Worm (Caenorhabditis elegans) whole organism, L3 larva: Measurements from ENCODE around the gene C11G6.2.

ENCODE experiments used
- R02D3.7 ChIP-seq: fragments of 150-350 bp; optimal IDR thresholded peaks from 2 replicates; lab custom pipeline; 2014; ENCODE audit warnings: missing biosample characterization, missing genetic modification characterization
- ZK546.5 ChIP-seq: sonication (generic microtip); optimal IDR thresholded peaks from 2 replicates; lab custom pipeline; 2017; ENCODE audit warnings: missing biosample characterization, missing genetic modification characterization
- aly-2 ChIP-seq: fragments of 150-350 bp; optimal IDR thresholded peaks from 2 replicates; lab custom pipeline; 2014; ENCODE audit warnings: missing biosample characterization, missing genetic modification characterization
- ama-1 ChIP-seq: fragments of 150-350 bp; optimal IDR thresholded peaks from 2 replicates; lab custom pipeline; 2018
- ceh-16 ChIP-seq: sonication (generic microtip); optimal IDR thresholded peaks from 2 replicates; lab custom pipeline; 2017; ENCODE audit warnings: missing biosample characterization, missing genetic modification characterization
- ceh-28 ChIP-seq: fragments of 150-350 bp; optimal IDR thresholded peaks from 2 replicates; lab custom pipeline; 2014; ENCODE audit warnings: missing biosample characterization, missing genetic modification reagents, missing genetic modification characterization
- ceh-82 ChIP-seq: fragments of 150-350 bp; optimal IDR thresholded peaks from 2 replicates; lab custom pipeline; 2014; ENCODE audit warnings: missing biosample characterization, missing genetic modification characterization
- ceh-9 ChIP-seq: sonication (generic microtip); optimal IDR thresholded peaks from 2 replicates; lab custom pipeline; 2018; ENCODE audit warnings: missing biosample characterization, missing genetic modification characterization
- daf-12 ChIP-seq: fragments of 150-350 bp; optimal IDR thresholded peaks from 2 replicates; lab custom pipeline; 2014; ENCODE audit warnings: missing biosample characterization, missing genetic modification reagents, missing genetic modification characterization
- egl-27 ChIP-seq: sonication (generic microtip); optimal IDR thresholded peaks from 4 replicates; lab custom pipeline; 2017; ENCODE audit warnings: missing biosample characterization, missing genetic modification reagents, missing genetic modification characterization
- egl-5 ChIP-seq: fragments of 150-350 bp; optimal IDR thresholded peaks from 2 replicates; lab custom pipeline; 2017; ENCODE audit warnings: missing biosample characterization, missing genetic modification reagents, missing genetic modification characterization, inconsistent platforms
- elt-1 ChIP-seq: fragments of 150-350 bp; optimal IDR thresholded peaks from 2 replicates; lab custom pipeline; 2014; ENCODE audit warnings: missing biosample characterization, missing genetic modification characterization
- elt-2 ChIP-seq: sonication (generic microtip); optimal IDR thresholded peaks from 2 replicates; lab custom pipeline; 2016; ENCODE audit warnings: missing genetic modification reagents, mild to moderate bottlenecking, missing genetic modification characterization, missing compliant biosample characterization
- elt-3 ChIP-seq, 3 experiments: fragments of 150-350 bp in 1 of 3; sonication (generic microtip) in 2 of 3; optimal IDR thresholded peaks; 2 replicates in 2 of 3; 4 replicates in 1 of 3; lab custom pipeline; 2014 to 2017; ENCODE audit warnings: missing biosample characterization in 3 of 3, missing genetic modification characterization in 3 of 3
- eor-1 ChIP-seq, 2 experiments: fragments of 150-350 bp; optimal IDR thresholded peaks; 2 replicates each; lab custom pipeline; 2014 to 2018; ENCODE audit warnings: missing biosample characterization in 2 of 2, missing genetic modification characterization in 2 of 2
- fkh-10 ChIP-seq: sonication (generic microtip); optimal IDR thresholded peaks from 2 replicates; lab custom pipeline; 2017; ENCODE audit warnings: missing biosample characterization, missing genetic modification reagents, missing genetic modification characterization
- fkh-2 ChIP-seq: fragments of 150-350 bp; optimal IDR thresholded peaks from 2 replicates; lab custom pipeline; 2014; ENCODE audit warnings: missing biosample characterization, missing genetic modification reagents, missing genetic modification characterization
- fos-1 ChIP-seq: fragments of 150-350 bp; optimal IDR thresholded peaks from 2 replicates; lab custom pipeline; 2014; ENCODE audit warnings: missing biosample characterization, missing genetic modification characterization
- hmg-11 ChIP-seq: sonication (generic microtip); optimal IDR thresholded peaks from 2 replicates; lab custom pipeline; 2016; ENCODE audit warnings: missing genetic modification characterization, missing compliant biosample characterization
- jun-1 ChIP-seq: fragments of 150-350 bp; optimal IDR thresholded peaks from 2 replicates; lab custom pipeline; 2014; ENCODE audit warnings: missing biosample characterization, missing genetic modification reagents, missing genetic modification characterization
- lin-15B ChIP-seq: fragments of 150-350 bp; optimal IDR thresholded peaks from 2 replicates; lab custom pipeline; 2014; ENCODE audit warnings: missing biosample characterization, missing genetic modification characterization
- lin-39 ChIP-seq: fragments of 150-350 bp; optimal IDR thresholded peaks from 2 replicates; lab custom pipeline; 2018; ENCODE audit warnings: missing biosample characterization, missing genetic modification reagents, missing genetic modification characterization
- lsy-12 ChIP-seq: sonication (generic microtip); optimal IDR thresholded peaks from 2 replicates; lab custom pipeline; 2016; ENCODE audit warnings: mild to moderate bottlenecking, missing genetic modification characterization, missing compliant biosample characterization
- mdl-1 ChIP-seq: fragments of 150-350 bp; optimal IDR thresholded peaks from 2 replicates; lab custom pipeline; 2014; ENCODE audit warnings: missing biosample characterization, missing genetic modification characterization
- mml-1 ChIP-seq: fragments of 150-350 bp; sonication (generic microtip); optimal IDR thresholded peaks from 3 replicates; lab custom pipeline; 2014; ENCODE audit warnings: missing biosample characterization, missing genetic modification characterization
- nfya-1 ChIP-seq: sonication (generic microtip); optimal IDR thresholded peaks from 2 replicates; lab custom pipeline; 2017; ENCODE audit warnings: missing genetic modification characterization, mild to moderate bottlenecking, missing compliant biosample characterization, antibody characterized with exemption, moderate library complexity; ENCODE audit not compliant: insufficient read depth
- nhr-11 ChIP-seq: fragments of 150-350 bp; optimal IDR thresholded peaks from 2 replicates; lab custom pipeline; 2014; ENCODE audit warnings: missing biosample characterization, missing genetic modification characterization
- nhr-12 ChIP-seq: fragments of 150-350 bp; optimal IDR thresholded peaks from 2 replicates; lab custom pipeline; 2014; ENCODE audit warnings: missing biosample characterization, missing genetic modification characterization
- nhr-23 ChIP-seq: fragments of 150-350 bp; optimal IDR thresholded peaks from 2 replicates; lab custom pipeline; 2014; ENCODE audit warnings: missing biosample characterization, missing genetic modification reagents, missing genetic modification characterization
- nhr-237 ChIP-seq: fragments of 150-350 bp; optimal IDR thresholded peaks from 2 replicates; lab custom pipeline; 2014; ENCODE audit warnings: missing biosample characterization, missing genetic modification characterization
- nhr-25 ChIP-seq: sonication (generic microtip); optimal IDR thresholded peaks from 2 replicates; lab custom pipeline; 2017; ENCODE audit warnings: missing biosample characterization, missing genetic modification characterization
- nhr-28 ChIP-seq: fragments of 150-350 bp; optimal IDR thresholded peaks from 2 replicates; lab custom pipeline; 2014; ENCODE audit warnings: missing biosample characterization, missing genetic modification characterization
- nhr-43 ChIP-seq: sonication (generic microtip); optimal IDR thresholded peaks from 2 replicates; lab custom pipeline; 2016; ENCODE audit warnings: mild to moderate bottlenecking, missing genetic modification characterization, missing compliant biosample characterization; ENCODE audit not compliant: poor library complexity, severe bottlenecking
- nhr-67 ChIP-seq: fragments of 150-350 bp; optimal IDR thresholded peaks from 2 replicates; lab custom pipeline; 2014; ENCODE audit warnings: missing biosample characterization, missing genetic modification characterization
- nhr-76 ChIP-seq: fragments of 150-350 bp; sonication (generic microtip); optimal IDR thresholded peaks from 5 replicates; lab custom pipeline; 2014; ENCODE audit warnings: missing biosample characterization, missing genetic modification characterization
- nhr-77 ChIP-seq: fragments of 150-350 bp; optimal IDR thresholded peaks from 2 replicates; lab custom pipeline; 2014; ENCODE audit warnings: missing biosample characterization, missing genetic modification characterization
- pha-4 ChIP-seq: fragments of 150-350 bp; optimal IDR thresholded peaks from 2 replicates; lab custom pipeline; 2014; ENCODE audit warnings: missing biosample characterization, missing genetic modification reagents, missing genetic modification characterization
- pqm-1 ChIP-seq: fragments of 150-350 bp; optimal IDR thresholded peaks from 2 replicates; lab custom pipeline; 2017; ENCODE audit warnings: missing biosample characterization, missing genetic modification characterization, inconsistent platforms
- sea-2 ChIP-seq: fragments of 150-350 bp; sonication (generic microtip); optimal IDR thresholded peaks from 4 replicates; lab custom pipeline; 2014; ENCODE audit warnings: missing biosample characterization, missing genetic modification reagents, missing genetic modification characterization
- skn-1 ChIP-seq: fragments of 150-350 bp; optimal IDR thresholded peaks from 2 replicates; lab custom pipeline; 2014; ENCODE audit warnings: missing biosample characterization, missing genetic modification characterization
- snpc-4 ChIP-seq: fragments of 150-350 bp; optimal IDR thresholded peaks from 2 replicates; lab custom pipeline; 2014; ENCODE audit warnings: missing biosample characterization, missing genetic modification characterization
- tbx-2 ChIP-seq: sonication (generic microtip); optimal IDR thresholded peaks from 2 replicates; lab custom pipeline; 2016; ENCODE audit warnings: mild to moderate bottlenecking, missing genetic modification characterization, missing compliant biosample characterization
- unc-39 ChIP-seq: sonication (generic microtip); optimal IDR thresholded peaks from 4 replicates; lab custom pipeline; 2017; ENCODE audit warnings: missing biosample characterization, missing genetic modification characterization
- unc-62 ChIP-seq: fragments of 150-350 bp; sonication (generic microtip); optimal IDR thresholded peaks from 4 replicates; lab custom pipeline; 2014; ENCODE audit warnings: missing biosample characterization, missing genetic modification reagents, missing genetic modification characterization
- zag-1 ChIP-seq: fragments of 150-350 bp; optimal IDR thresholded peaks from 2 replicates; lab custom pipeline; 2014; ENCODE audit warnings: missing biosample characterization, missing genetic modification characterization
- ztf-11 ChIP-seq: fragments of 150-350 bp; optimal IDR thresholded peaks from 2 replicates; lab custom pipeline; 2014; ENCODE audit warnings: missing biosample characterization, missing genetic modification characterization
- ztf-4 ChIP-seq: fragments of 150-350 bp; optimal IDR thresholded peaks from 2 replicates; lab custom pipeline; 2014; ENCODE audit warnings: missing biosample characterization, missing genetic modification characterization

C11G6.2 gene

DNA sequence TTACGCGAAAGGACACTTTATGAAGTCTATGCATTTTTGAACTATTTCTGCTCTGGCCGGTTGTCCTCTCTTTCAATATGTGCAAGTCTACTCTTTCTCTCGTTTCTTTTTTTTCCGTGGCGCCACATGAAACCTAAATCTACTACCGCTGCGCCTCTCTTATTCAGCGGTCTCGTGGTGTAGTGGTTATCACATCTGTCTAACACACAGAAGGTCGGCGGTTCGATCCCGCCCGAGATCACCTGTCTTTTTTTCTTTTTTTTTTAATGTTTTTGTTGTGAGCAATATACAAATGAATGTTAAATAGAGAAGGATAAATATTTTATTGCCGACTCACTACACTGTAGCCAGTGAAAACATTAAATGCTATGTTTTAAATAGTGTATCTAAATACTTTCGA, 30.3 kb upstream of the C11G6.2 start:
- TF ChIP-seq tbx-2, result peak; percentile 52
- TF ChIP-seq sea-2, result no peak
- no peak for TF ChIP-seq mdl-1 (tag; lab: Kevin White, UChicago)
- TF ChIP-seq nhr-237 (tag; lab: Kevin White, UChicago), result no peak
- TF ChIP-seq mml-1, result no peak
- no peak for TF ChIP-seq ztf-11 (tag; lab: Kevin White, UChicago)
- TF ChIP-seq unc-62 (GFP tag; lab: Kevin White, UChicago), result no peak
- peak; percentile 92 for TF ChIP-seq hmg-11
- TF ChIP-seq nhr-67, result no peak
- TF ChIP-seq elt-1, result no peak
- TF ChIP-seq ceh-82 (tag; lab: Kevin White, UChicago), result no peak
- TF ChIP-seq elt-2 (tag; lab: Kevin White, UChicago), result peak; percentile 12
- TF ChIP-seq lin-15B, result no peak
- TF ChIP-seq ztf-4 (tag; lab: Kevin White, UChicago), result peak; percentile 39
- TF ChIP-seq lsy-12 (tag; lab: Kevin White, UChicago), result peak; percentile 46
- no peak for TF ChIP-seq daf-12 (tag; lab: Kevin White, UChicago)
- no peak for TF ChIP-seq pqm-1 (tag; lab: Kevin White, UChicago)
- no peak for TF ChIP-seq aly-2 (tag; lab: Kevin White, UChicago)
- TF ChIP-seq egl-27 (tag; lab: Kevin White, UChicago), result no peak
- no peak for TF ChIP-seq jun-1
- TF ChIP-seq zag-1 (tag; lab: Kevin White, UChicago), result no peak
- no peak for TF ChIP-seq R02D3.7 (tag; lab: Kevin White, UChicago)
- peak; percentile 49 for TF ChIP-seq lin-39 (tag; lab: Kevin White, UChicago)
- no peak for TF ChIP-seq ceh-28 (tag; lab: Kevin White, UChicago)
- peak; percentile 67 for TF ChIP-seq pha-4 (tag; lab: Kevin White, UChicago)
- TF ChIP-seq nhr-76 (tag; lab: Kevin White, UChicago), result no peak
- TF ChIP-seq nhr-25 (tag; lab: Kevin White, UChicago), result no peak
- TF ChIP-seq nhr-12, result no peak
- no peak for TF ChIP-seq nhr-77 (tag; lab: Kevin White, UChicago)
- TF ChIP-seq ama-1 (lab: Kevin White, UChicago), result no peak
- no peak for TF ChIP-seq nhr-23 (tag; lab: Kevin White, UChicago)
- no peak for TF ChIP-seq ceh-16 (tag; lab: Kevin White, UChicago)
- TF ChIP-seq fos-1 (tag; lab: Kevin White, UChicago), result no peak
- TF ChIP-seq nhr-28 (tag; lab: Kevin White, UChicago), result no peak
- no peak for TF ChIP-seq skn-1 (tag; lab: Kevin White, UChicago)
- TF ChIP-seq ZK546.5 (tag; lab: Kevin White, UChicago), result no peak
- peak; percentile 34 for TF ChIP-seq nfya-1
- TF ChIP-seq ceh-9 (tag; lab: Kevin White, UChicago), result no peak
- no peak for TF ChIP-seq fkh-2 (tag; lab: Kevin White, UChicago)
- no peak for TF ChIP-seq elt-3 (tag; optimal IDR thresholded peaks at IDR 0.05; lab: Kevin White, UChicago)
- no peak for TF ChIP-seq egl-5 (tag; lab: Kevin White, UChicago)
- peak; percentile 65 for TF ChIP-seq nhr-43 (tag; lab: Kevin White, UChicago)
- peak; percentile 26 for TF ChIP-seq snpc-4 (tag; lab: Kevin White, UChicago)
- no peak for TF ChIP-seq eor-1 (tag; optimal IDR thresholded peaks at IDR 0.05; lab: Kevin White, UChicago)
- no peak for TF ChIP-seq nhr-11 (tag; lab: Kevin White, UChicago)
- TF ChIP-seq fkh-10 (GFP tag; lab: Kevin White, UChicago), result no peak
- TF ChIP-seq unc-39, result no peak
